Worm (Caenorhabditis elegans) whole organism, L4 larva: ENCODE data around the gene dct-19.
A peak's percentile ranks its signal among the peaks of the same experiment; 100 is the strongest.

Experiments
- ZK546.5 ChIP-seq, 2 experiments: sonication (generic microtip); optimal IDR thresholded peaks; 2 replicates each; lab custom pipeline; 2017; ENCODE audit warnings: missing biosample characterization in 2 of 2, missing genetic modification characterization in 2 of 2
- ama-1 ChIP-seq: fragments of 150-350 bp; optimal IDR thresholded peaks from 2 replicates; lab custom pipeline; 2014; ENCODE audit warnings: inconsistent platforms, mixed read lengths
- hmg-1.1 ChIP-seq: fragments of 200-800 bp; sonication (Bioruptor generic); IDR thresholded peaks from 2 replicates; pipeline ENCODE4 v1.3.6; 2022; ENCODE audit warnings: missing genetic modification reagents, missing genetic modification characterization, missing compliant biosample characterization
- mxl-3 ChIP-seq: fragments of 200-800 bp; sonication (Bioruptor generic); optimal IDR thresholded peaks from 2 replicates; lab custom pipeline; 2018; ENCODE audit warnings: mild to moderate bottlenecking, missing genetic modification characterization, missing compliant biosample characterization
- nhr-25 ChIP-seq: sonication (generic microtip); optimal IDR thresholded peaks from 2 replicates; lab custom pipeline; 2017; ENCODE audit warnings: missing genetic modification characterization, mild to moderate bottlenecking, missing compliant biosample characterization, antibody characterized with exemption, moderate library complexity, borderline replicate concordance; ENCODE audit not compliant: insufficient read depth
- nhr-28 ChIP-seq: fragments of 150-350 bp; optimal IDR thresholded peaks from 2 replicates; lab custom pipeline; 2014; ENCODE audit warnings: missing biosample characterization, missing genetic modification characterization
- nhr-6 ChIP-seq: fragments of 150-350 bp; optimal IDR thresholded peaks from 2 replicates; lab custom pipeline; 2014; ENCODE audit warnings: missing biosample characterization, missing genetic modification characterization
- zag-1 ChIP-seq: fragments of 150-350 bp; optimal IDR thresholded peaks from 2 replicates; lab custom pipeline; 2014; ENCODE audit warnings: missing biosample characterization, missing genetic modification characterization

DNA sequence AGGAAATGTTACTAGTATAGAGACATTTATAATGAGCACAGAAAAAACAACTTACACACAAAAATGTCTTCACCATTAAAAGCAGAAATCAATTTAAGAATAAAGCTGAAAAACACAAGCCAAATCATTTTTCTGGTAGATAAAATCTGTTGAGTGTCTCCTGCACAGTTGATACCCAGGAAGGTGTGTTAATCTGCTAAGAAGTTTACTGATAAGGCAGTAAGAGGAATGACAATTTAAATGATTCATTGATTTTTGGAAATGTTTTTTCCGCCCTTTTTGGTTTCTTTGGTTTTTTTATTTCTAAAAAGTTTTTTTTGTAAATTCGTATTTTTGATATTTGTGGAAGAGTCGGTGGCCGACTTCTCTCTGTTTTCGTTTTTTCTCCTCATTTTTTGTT lies 43.2 kb downstream of the dct-19 start, which contains the start of gene K10D11.3:
- TF ChIP-seq ZK546.5 (tag; optimal IDR thresholded peaks at IDR 0.05; lab: Kevin White, UChicago): no peak
- TF ChIP-seq nhr-25 (tag; lab: Kevin White, UChicago): no peak
- no peak for TF ChIP-seq mxl-3 (GFP tag; lab: Kevin White, UChicago)
- no peak for TF ChIP-seq hmg-1.1
- no peak for TF ChIP-seq ama-1 (lab: Kevin White, UChicago)
- no peak for TF ChIP-seq zag-1
- no peak for TF ChIP-seq nhr-6 (tag; lab: Kevin White, UChicago)
- TF ChIP-seq nhr-28: peak; percentile 3
